Worm (Caenorhabditis elegans) whole organism, late embryonic: ENCODE data around the gene pqm-1.

Experiments used
- C08G9.2 ChIP-seq: sonication (generic microtip); optimal IDR thresholded peaks from 2 replicates; lab custom pipeline; 2016; ENCODE audit warnings: mild to moderate bottlenecking, missing genetic modification characterization, moderate library complexity, missing compliant biosample characterization
- K09A11.1 ChIP-seq: sonication (generic microtip); optimal IDR thresholded peaks from 2 replicates; lab custom pipeline; 2017; ENCODE audit warnings: antibody characterized with exemption, mild to moderate bottlenecking, missing genetic modification characterization, missing compliant biosample characterization; ENCODE audit not compliant: insufficient read depth
- T23F11.4 ChIP-seq: fragments of 200-800 bp; sonication (Bioruptor generic); optimal IDR thresholded peaks from 2 replicates; lab custom pipeline; 2018; ENCODE audit warnings: mild to moderate bottlenecking, missing genetic modification characterization, missing compliant biosample characterization
- Y22D7AL.16 ChIP-seq: sonication (generic microtip); optimal IDR thresholded peaks from 2 replicates; lab custom pipeline; 2016; ENCODE audit warnings: missing genetic modification characterization, missing compliant biosample characterization
- ahr-1 ChIP-seq: sonication (generic microtip); optimal IDR thresholded peaks from 2 replicates; lab custom pipeline; 2016; ENCODE audit warnings: missing genetic modification characterization, missing compliant biosample characterization
- ama-1 ChIP-seq: fragments of 150-350 bp; optimal IDR thresholded peaks from 2 replicates; lab custom pipeline; 2014
- ceh-19 ChIP-seq: fragments of 200-800 bp; sonication (Bioruptor generic); optimal IDR thresholded peaks from 2 replicates; lab custom pipeline; 2018; ENCODE audit warnings: mild to moderate bottlenecking, missing genetic modification characterization, missing compliant biosample characterization
- ceh-2 ChIP-seq: sonication (generic microtip); optimal IDR thresholded peaks from 2 replicates; lab custom pipeline; 2016; ENCODE audit warnings: missing genotype, missing genetic modification characterization, missing compliant biosample characterization
- ceh-31 ChIP-seq: sonication (generic microtip); optimal IDR thresholded peaks from 2 replicates; lab custom pipeline; 2016; ENCODE audit warnings: missing genetic modification characterization, missing compliant biosample characterization
- ceh-34 ChIP-seq: sonication (generic microtip); optimal IDR thresholded peaks from 2 replicates; lab custom pipeline; 2016; ENCODE audit warnings: mild to moderate bottlenecking, missing genetic modification characterization, missing compliant biosample characterization
- ceh-48 ChIP-seq: sonication (generic microtip); optimal IDR thresholded peaks from 2 replicates; lab custom pipeline; 2016; ENCODE audit warnings: missing genetic modification characterization, inconsistent platforms, missing compliant biosample characterization
- ceh-6 ChIP-seq: fragments of 200-800 bp; sonication (Bioruptor generic); optimal IDR thresholded peaks from 2 replicates; lab custom pipeline; 2018; ENCODE audit warnings: mild to moderate bottlenecking, missing genetic modification characterization, missing compliant biosample characterization
- dmd-4 ChIP-seq: sonication (generic microtip); optimal IDR thresholded peaks from 2 replicates; lab custom pipeline; 2016; ENCODE audit warnings: borderline replicate concordance, missing genetic modification characterization, missing compliant biosample characterization
- eyg-1 ChIP-seq: sonication (generic microtip); optimal IDR thresholded peaks from 2 replicates; lab custom pipeline; 2016; ENCODE audit warnings: missing genotype, missing genetic modification characterization, missing compliant biosample characterization
- fkh-10 ChIP-seq: fragments of 150-350 bp; optimal IDR thresholded peaks from 2 replicates; lab custom pipeline; 2014; ENCODE audit warnings: missing biosample characterization, missing genetic modification reagents, missing genetic modification characterization
- gmeb-2 ChIP-seq: sonication (generic microtip); optimal IDR thresholded peaks from 2 replicates; lab custom pipeline; 2016; ENCODE audit warnings: missing genetic modification characterization, inconsistent platforms, missing compliant biosample characterization
- hlh-8 ChIP-seq: sonication (generic microtip); optimal IDR thresholded peaks from 2 replicates; lab custom pipeline; 2016; ENCODE audit warnings: missing genotype, missing genetic modification characterization, missing compliant biosample characterization
- lin-11 ChIP-seq: fragments of 200-800 bp; sonication (Bioruptor generic); optimal IDR thresholded peaks from 2 replicates; lab custom pipeline; 2018; ENCODE audit warnings: mild to moderate bottlenecking, missing genetic modification characterization, missing compliant biosample characterization
- mec-3 ChIP-seq: sonication (generic microtip); optimal IDR thresholded peaks from 2 replicates; lab custom pipeline; 2016; ENCODE audit warnings: borderline replicate concordance, missing genetic modification characterization, missing compliant biosample characterization
- nfya-1 ChIP-seq: sonication (generic microtip); optimal IDR thresholded peaks from 2 replicates; lab custom pipeline; 2017; ENCODE audit warnings: missing genetic modification characterization, mild to moderate bottlenecking, missing compliant biosample characterization, antibody characterized with exemption, moderate library complexity
- nhr-11 ChIP-seq: fragments of 150-350 bp; optimal IDR thresholded peaks from 2 replicates; lab custom pipeline; 2014; ENCODE audit warnings: missing biosample characterization, missing genetic modification characterization
- nhr-232 ChIP-seq: sonication (generic microtip); optimal IDR thresholded peaks from 2 replicates; lab custom pipeline; 2016; ENCODE audit warnings: missing genetic modification characterization, missing compliant biosample characterization
- pqm-1 ChIP-seq: sonication (generic microtip); optimal IDR thresholded peaks from 2 replicates; lab custom pipeline; 2016; ENCODE audit warnings: missing genetic modification characterization, missing compliant biosample characterization
- sdc-2 ChIP-seq: sonication (generic microtip); optimal IDR thresholded peaks from 2 replicates; lab custom pipeline; 2016; ENCODE audit warnings: missing genotype, missing genetic modification characterization, missing compliant biosample characterization
- sox-2 ChIP-seq: fragments of 200-800 bp; sonication (Bioruptor generic); IDR thresholded peaks from 2 replicates; pipeline ENCODE4 v1.3.6; 2022; ENCODE audit warnings: missing genetic modification reagents, missing genetic modification characterization, missing compliant biosample characterization
- sox-4 ChIP-seq: sonication (generic microtip); optimal IDR thresholded peaks from 2 replicates; lab custom pipeline; 2017; ENCODE audit warnings: mild to moderate bottlenecking, missing genetic modification characterization, inconsistent platforms, missing compliant biosample characterization
- tbx-7 ChIP-seq: sonication (generic microtip); optimal IDR thresholded peaks from 2 replicates; lab custom pipeline; 2016; ENCODE audit warnings: missing genotype, missing genetic modification characterization, missing compliant biosample characterization
- ttx-3 ChIP-seq: sonication (generic microtip); optimal IDR thresholded peaks from 2 replicates; lab custom pipeline; 2016; ENCODE audit warnings: missing genetic modification reagents, missing genetic modification characterization, missing compliant biosample characterization
- unc-42 ChIP-seq: sonication (generic microtip); optimal IDR thresholded peaks from 2 replicates; lab custom pipeline; 2016; ENCODE audit warnings: missing genotype, missing genetic modification characterization, missing compliant biosample characterization
- unc-55 ChIP-seq: sonication (generic microtip); optimal IDR thresholded peaks from 2 replicates; lab custom pipeline; 2017; ENCODE audit warnings: missing biosample characterization, missing genetic modification reagents, missing genetic modification characterization
- unc-86 ChIP-seq: sonication (generic microtip); optimal IDR thresholded peaks from 2 replicates; lab custom pipeline; 2016; ENCODE audit warnings: missing genetic modification characterization, missing compliant biosample characterization
- ztf-16 ChIP-seq: sonication (generic microtip); optimal IDR thresholded peaks from 2 replicates; lab custom pipeline; 2017; ENCODE audit warnings: missing genetic modification characterization, missing compliant biosample characterization

Gene pqm-1

DNA sequence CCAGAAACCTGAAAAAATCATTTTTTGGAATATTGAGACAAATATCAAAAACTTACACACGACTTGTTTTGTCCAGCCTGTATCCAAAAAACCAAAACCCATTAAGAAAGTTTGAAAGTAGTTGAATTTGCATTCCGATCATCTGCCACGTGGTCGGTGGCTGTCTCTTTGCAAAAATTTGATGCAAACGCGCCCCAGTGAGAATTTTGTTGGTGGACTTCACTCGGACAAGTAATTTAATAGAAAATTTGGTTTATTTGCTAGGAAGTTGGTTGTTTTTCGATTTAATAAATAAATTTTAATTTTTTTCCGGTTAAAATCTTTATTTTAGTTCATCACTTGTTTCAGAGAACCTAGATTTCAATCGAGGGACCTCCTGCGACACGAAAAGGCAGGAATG, 23.0 kb upstream of the pqm-1 start:
- TF ChIP-seq gmeb-2 (tag; lab: Kevin White, UChicago) (no peak), sox-2 (GFP tag; lab: Robert Waterston, UW) (no peak), T23F11.4 (GFP tag; lab: Kevin White, UChicago) (no peak), ceh-31 (tag; lab: Kevin White, UChicago) (no peak), ceh-34 (tag; lab: Kevin White, UChicago) (no peak), sdc-2 (no peak)

DNA sequence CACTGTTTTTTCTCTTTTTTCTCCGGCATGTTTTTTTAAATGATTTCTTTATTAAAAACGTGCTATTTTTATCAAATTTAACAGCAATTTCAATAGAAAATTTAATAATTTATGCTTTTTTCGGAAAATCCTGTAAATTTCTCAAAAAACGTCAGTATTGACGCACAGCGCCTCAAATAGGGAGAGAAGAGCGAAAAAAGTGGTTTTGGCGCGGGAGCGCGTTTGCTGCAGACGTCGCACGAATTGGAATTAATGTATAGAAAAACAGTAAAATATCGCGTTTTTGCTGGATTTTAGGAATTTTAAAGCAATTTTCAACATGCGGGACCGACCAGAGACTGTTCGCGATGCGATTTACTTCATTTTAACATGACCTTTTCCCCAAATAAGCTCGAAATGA, 16.5 kb upstream of the pqm-1 start:
- TF ChIP-seq ceh-31 (tag; lab: Kevin White, UChicago), result peak; percentile 13

DNA sequence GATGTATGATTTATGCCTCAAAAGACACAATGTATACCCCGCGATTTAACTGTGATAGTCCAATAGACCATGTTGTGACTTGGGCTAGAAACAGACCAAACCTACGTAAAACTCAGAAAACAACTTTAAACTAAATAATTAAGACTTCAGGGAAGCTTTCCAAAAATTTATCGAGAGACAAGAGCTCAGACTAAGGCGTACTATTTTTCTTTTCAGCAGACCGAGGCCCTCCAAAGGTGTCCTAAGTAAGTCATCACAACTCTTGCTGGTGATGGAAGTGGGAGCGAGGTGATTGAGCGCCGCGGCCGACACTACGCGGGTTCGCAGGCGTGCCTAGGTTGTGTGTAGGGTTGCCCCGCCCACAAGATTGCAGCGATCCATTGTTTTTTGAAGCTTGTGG, 14.6 kb upstream of the pqm-1 start:
- TF ChIP-seq tbx-7 (no peak), ama-1 (lab: Kevin White, UChicago) (peak; percentile 68), C08G9.2 (tag; lab: Kevin White, UChicago) (peak; percentile 18)

DNA sequence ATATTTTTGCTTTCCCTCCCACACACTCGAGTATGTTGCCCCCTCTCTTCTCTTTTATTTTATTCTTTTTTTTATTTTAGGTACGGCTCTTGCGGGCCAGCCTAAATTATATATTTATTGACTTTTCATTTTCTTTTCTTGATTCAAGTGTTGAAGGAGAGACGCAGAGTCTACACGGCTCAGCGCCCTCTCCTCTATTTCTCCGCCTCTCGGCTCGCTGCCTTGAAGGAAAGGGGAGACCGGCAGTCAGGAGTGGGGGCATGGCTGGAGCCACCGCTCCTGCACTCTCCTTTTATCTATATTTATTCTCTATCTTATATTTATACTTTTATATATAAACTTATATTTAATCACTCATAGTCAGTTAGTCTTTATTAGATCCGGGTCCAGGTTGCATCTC, 14.0 kb upstream of the pqm-1 start:
- TF ChIP-seq ceh-2 (tag; lab: Kevin White, UChicago) (no peak), nhr-11 (tag; lab: Kevin White, UChicago) (no peak), nfya-1 (tag; lab: Kevin White, UChicago) (peak; percentile 7), K09A11.1 (tag; lab: Kevin White, UChicago) (no peak), unc-86 (no peak), ttx-3 (tag; lab: Kevin White, UChicago) (no peak), eyg-1 (tag; lab: Kevin White, UChicago) (no peak), ahr-1 (tag; lab: Kevin White, UChicago) (no peak), ama-1 (lab: Kevin White, UChicago) (no peak), lin-11 (tag; lab: Kevin White, UChicago) (no peak), mec-3 (tag; lab: Kevin White, UChicago) (no peak), gmeb-2 (tag; lab: Kevin White, UChicago) (no peak), Y22D7AL.16 (tag; lab: Kevin White, UChicago) (no peak), fkh-10 (GFP tag; lab: Kevin White, UChicago) (no peak), ceh-6 (no peak), unc-42 (tag; lab: Kevin White, UChicago) (peak; percentile 18), pqm-1 (no peak), nhr-232 (tag; lab: Kevin White, UChicago) (no peak), sox-4 (tag; lab: Kevin White, UChicago) (no peak), ceh-48 (tag; lab: Kevin White, UChicago) (peak; percentile 49), hlh-8 (no peak)

DNA sequence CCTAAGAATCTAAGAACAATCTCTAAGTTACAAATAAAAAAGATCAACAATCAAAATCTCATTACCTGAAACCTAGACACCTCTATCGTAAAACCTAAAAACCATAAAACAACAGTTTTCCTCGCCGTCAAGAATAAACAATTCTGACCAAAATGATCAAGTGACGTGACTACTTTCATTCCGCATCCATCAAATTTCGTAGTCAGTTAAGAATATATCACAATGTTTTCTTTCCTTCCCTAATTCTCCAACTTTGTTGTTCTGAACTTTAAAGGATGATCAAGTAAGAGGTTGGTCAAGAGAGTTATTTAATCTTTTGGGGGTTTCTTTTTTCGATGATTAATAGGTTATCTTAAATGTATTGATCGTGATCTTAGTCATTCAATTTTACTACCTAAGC, 10.9 kb upstream of the pqm-1 start:
- no peak for TF ChIP-seq lin-11 (tag; lab: Kevin White, UChicago)

DNA sequence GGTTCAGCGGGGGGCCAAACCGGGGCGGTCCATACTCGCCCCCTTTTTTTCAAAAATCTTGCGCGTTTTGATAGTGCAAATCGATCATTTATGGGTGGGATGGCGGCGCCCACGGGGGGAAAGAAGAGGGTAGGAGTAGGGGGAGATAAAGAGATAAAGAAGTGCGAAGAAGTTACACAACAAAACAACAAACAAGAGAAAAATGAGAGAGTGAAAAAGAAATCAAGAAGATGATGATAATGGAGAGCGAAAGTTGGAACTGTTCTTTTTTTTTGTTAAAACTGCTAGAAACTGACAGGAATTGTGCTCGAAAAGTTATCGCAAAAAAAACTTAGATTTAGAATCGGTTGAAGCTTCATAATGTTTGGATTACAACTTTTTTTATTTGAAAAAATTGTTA, 10.0 kb upstream of the pqm-1 start, which contains the start of gene ptr-13:
Gene ptr-13, minus strand, starts transcription at position 92 of the 400 bp plus-strand sequence.
- TF ChIP-seq tbx-7, result no peak
- no peak for TF ChIP-seq hlh-8
- no peak for TF ChIP-seq dmd-4 (tag; lab: Kevin White, UChicago)
- TF ChIP-seq unc-55 (GFP tag; lab: Kevin White, UChicago), result no peak
- no peak for TF ChIP-seq ceh-19
- no peak for TF ChIP-seq ceh-2 (tag; lab: Kevin White, UChicago)
- TF ChIP-seq ztf-16 (tag; lab: Kevin White, UChicago), result no peak
- TF ChIP-seq, all 69 proteins: peak for 0
